Fruit fly (Drosophila melanogaster) whole organism, adult: ENCODE measurements around the gene CG2747.

Experiments
- CG33017 ChIP-seq: fragments of 200-800 bp; sonication (Bioruptor generic); optimal IDR thresholded peaks from 2 replicates; lab custom pipeline; 2018; ENCODE audit warnings: missing biosample characterization, mild to moderate bottlenecking, missing genetic modification characterization, moderate library complexity
- Clk ChIP-seq: fragments of 200-800 bp; sonication (Bioruptor generic); optimal IDR thresholded peaks from 2 replicates; lab custom pipeline; 2017; ENCODE audit warnings: missing biosample characterization, missing genetic modification characterization
- cic ChIP-seq: fragments of 200-800 bp; sonication (Bioruptor generic); optimal IDR thresholded peaks from 2 replicates; lab custom pipeline; 2017; ENCODE audit warnings: missing biosample characterization, mild to moderate bottlenecking, missing genetic modification characterization, moderate library complexity
- cnc ChIP-seq, 2 experiments: fragments of >200 bp; optimal IDR thresholded peaks; 2 replicates each; lab custom pipeline; 2017
- kay ChIP-seq: fragments of 200-800 bp; sonication (Bioruptor generic); peaks from one replicate; lab custom pipeline; 2016; ENCODE audit warnings: missing biosample characterization, missing genetic modification characterization, borderline replicate concordance

dm6 chr3R:8040843-8041242, 10.3 kb upstream of the CG2747 start, which contains the start of gene CG43060:
- TF ChIP-seq kay (GFP tag; lab: Kevin White, UChicago) (peak; percentile 31), Clk (GFP tag; lab: Kevin White, UChicago) (no peak), cnc (optimal IDR thresholded peaks at IDR 0.05; lab: Kevin White, UChicago) (no peak), CG33017 (no peak), cic (GFP tag; lab: Kevin White, UChicago) (no peak)
